Fruit fly (Drosophila melanogaster) whole organism, adult: ENCODE results near the gene CG17122.

Source experiments
- CG7045 ChIP-seq: fragments of 200-800 bp; sonication (Bioruptor generic); optimal IDR thresholded peaks from 2 replicates; lab custom pipeline; 2017; ENCODE audit warnings: missing biosample characterization, mild to moderate bottlenecking, missing genetic modification characterization
- Mnt ChIP-seq: fragments of 200-800 bp; sonication (Bioruptor generic); optimal IDR thresholded peaks from 2 replicates; lab custom pipeline; 2016; ENCODE audit warnings: missing biosample characterization, mild to moderate bottlenecking, missing genetic modification characterization

DNA sequence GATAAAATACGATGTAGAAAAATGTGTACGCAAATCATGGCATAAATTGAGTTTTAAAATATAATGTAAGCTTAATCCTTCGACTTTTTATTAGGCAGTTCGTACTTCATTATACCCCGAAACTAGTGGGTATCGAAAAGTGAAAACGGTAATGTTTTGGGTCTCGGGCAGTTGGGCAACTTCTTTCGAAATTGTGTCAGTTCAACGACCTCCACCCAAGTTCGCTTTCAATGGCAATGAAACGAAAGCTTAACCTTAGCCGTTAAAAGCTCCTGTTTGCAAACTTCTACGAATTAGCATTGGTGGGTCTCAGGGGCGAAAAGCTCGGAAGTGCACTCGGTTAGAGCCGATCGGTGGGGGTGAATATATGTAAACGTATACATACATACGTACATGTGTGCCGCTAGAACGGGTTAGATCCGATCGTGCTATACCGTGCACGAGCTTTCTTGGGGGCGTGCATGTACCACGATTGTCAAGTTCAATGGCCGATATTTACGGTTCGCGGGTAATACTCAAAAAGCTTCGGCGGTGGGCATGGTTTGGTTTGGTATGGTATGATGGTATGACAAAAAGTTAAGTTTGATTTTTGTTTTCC lies 44.9 kb downstream of the CG17122 start:
- TF ChIP-seq CG7045 (no peak), Mnt (GFP tag; lab: Kevin White, UChicago) (peak; percentile 57)
